Fruit fly (Drosophila melanogaster) whole organism, embryonic: ENCODE data around the gene APP-BP1.

Experiments used
- Adf1 ChIP-seq: fragments of 200-800 bp; sonication (Bioruptor generic); IDR thresholded peaks from 2 replicates; pipeline ENCODE4 v1.3.6; 2022; ENCODE audit warnings: missing biosample characterization, missing genetic modification characterization
- Atf6 ChIP-seq: fragments of 200-800 bp; sonication (Bioruptor generic); IDR thresholded peaks from 2 replicates; pipeline ENCODE4 v1.3.6; 2022; ENCODE audit warnings: missing biosample characterization, missing genetic modification characterization
- CG10267 ChIP-seq: fragments of 200-800 bp; sonication (Bioruptor generic); optimal IDR thresholded peaks from 2 replicates; lab custom pipeline; 2018; ENCODE audit warnings: missing biosample characterization, mild to moderate bottlenecking, missing genetic modification characterization, moderate library complexity
- CG11085 ChIP-seq: fragments of 200-800 bp; sonication (Bioruptor generic); IDR thresholded peaks from 2 replicates; pipeline ENCODE4 v1.3.6; 2022; ENCODE audit warnings: missing biosample characterization, missing genetic modification characterization
- CG12236 ChIP-seq: fragments of 200-800 bp; sonication (Bioruptor generic); optimal IDR thresholded peaks from 2 replicates; lab custom pipeline; 2016; ENCODE audit warnings: missing biosample characterization, missing genetic modification characterization
- CG13296 ChIP-seq: fragments of 200-800 bp; sonication (Bioruptor generic); optimal IDR thresholded peaks from 3 replicates; lab custom pipeline; 2018; ENCODE audit warnings: missing biosample characterization, mild to moderate bottlenecking, missing genetic modification characterization
- CG14014 ChIP-seq: fragments of 200-800 bp; sonication (Bioruptor generic); IDR thresholded peaks from 2 replicates; pipeline ENCODE4 v1.3.6; 2022; ENCODE audit warnings: missing biosample characterization, missing genetic modification characterization
- CG14965 ChIP-seq: fragments of 200-800 bp; sonication (Bioruptor generic); optimal IDR thresholded peaks from 2 replicates; lab custom pipeline; 2016; ENCODE audit warnings: missing biosample characterization, missing genetic modification characterization, borderline replicate concordance
- CG17612 ChIP-seq: fragments of 200-800 bp; sonication (Bioruptor generic); IDR thresholded peaks from 2 replicates; pipeline ENCODE4 v1.3.6; 2022; ENCODE audit warnings: missing biosample characterization, missing genetic modification characterization
- CG17802 ChIP-seq: fragments of 200-800 bp; sonication (Bioruptor generic); optimal IDR thresholded peaks from 2 replicates; lab custom pipeline; 2018; ENCODE audit warnings: missing biosample characterization, mild to moderate bottlenecking, missing genetic modification characterization, moderate library complexity
- CG2120 ChIP-seq: fragments of 200-800 bp; sonication (Bioruptor generic); optimal IDR thresholded peaks from 3 replicates; lab custom pipeline; 2016; ENCODE audit warnings: missing biosample characterization, missing genetic modification characterization
- CG31224 ChIP-seq: fragments of 200-800 bp; sonication (Bioruptor generic); IDR thresholded peaks from 2 replicates; pipeline ENCODE4 v1.3.6; 2022; ENCODE audit warnings: missing biosample characterization, missing genetic modification characterization
- CG3838 ChIP-seq: fragments of 200-800 bp; sonication (Bioruptor generic); optimal IDR thresholded peaks from 3 replicates; lab custom pipeline; 2016; ENCODE audit warnings: missing biosample characterization, missing genetic modification characterization
- CG4282 ChIP-seq: fragments of 200-800 bp; sonication (Bioruptor generic); optimal IDR thresholded peaks from 2 replicates; lab custom pipeline; 2016; ENCODE audit warnings: missing biosample characterization, missing genetic modification characterization
- CG6254 ChIP-seq: fragments of 200-800 bp; sonication (Bioruptor generic); optimal IDR thresholded peaks from 3 replicates; lab custom pipeline; 2017; ENCODE audit warnings: mild to moderate bottlenecking, missing biosample characterization, missing genetic modification reagents, missing genetic modification characterization
- CG6791 ChIP-seq: fragments of 200-800 bp; sonication (Bioruptor generic); IDR thresholded peaks from 3 replicates; pipeline ENCODE4 v1.3.6; 2022; ENCODE audit warnings: missing biosample characterization, missing genetic modification characterization; ENCODE audit not compliant: partially characterized antibody
- CG8359 ChIP-seq: fragments of 200-800 bp; sonication (Bioruptor generic); optimal IDR thresholded peaks from 2 replicates; lab custom pipeline; 2017; ENCODE audit warnings: missing biosample characterization, mild to moderate bottlenecking, missing genetic modification characterization, borderline replicate concordance
- CG8388 ChIP-seq: fragments of 200-800 bp; sonication (Bioruptor generic); optimal IDR thresholded peaks from 2 replicates; lab custom pipeline; 2019; ENCODE audit warnings: missing biosample characterization, mild to moderate bottlenecking, missing genetic modification characterization, moderate library complexity
- CG9215 ChIP-seq: fragments of 200-800 bp; sonication (Bioruptor generic); IDR thresholded peaks from 2 replicates; pipeline ENCODE4 v1.3.6; 2022; ENCODE audit warnings: missing biosample characterization, missing genetic modification characterization
- CG9609 ChIP-seq: fragments of 200-800 bp; sonication (Bioruptor generic); optimal IDR thresholded peaks from 3 replicates; lab custom pipeline; 2016; ENCODE audit warnings: missing biosample characterization, missing genetic modification characterization
- CTCF ChIP-seq: fragments of 200-800 bp; sonication (Bioruptor generic); optimal IDR thresholded peaks from 2 replicates; lab custom pipeline; 2017; ENCODE audit warnings: missing biosample characterization, mild to moderate bottlenecking, missing genetic modification characterization, moderate library complexity
- CkIIα-i1 ChIP-seq: fragments of 200-800 bp; sonication (Bioruptor generic); IDR thresholded peaks from 2 replicates; pipeline ENCODE4 v1.3.6; 2022; ENCODE audit warnings: missing biosample characterization, missing genetic modification characterization
- CoRest ChIP-seq: fragments of 200-800 bp; sonication (Bioruptor generic); optimal IDR thresholded peaks from 3 replicates; lab custom pipeline; 2018; ENCODE audit warnings: missing biosample characterization, mild to moderate bottlenecking, missing genetic modification characterization, moderate library complexity
- ERR ChIP-seq: fragments of 200-800 bp; sonication (Bioruptor generic); optimal IDR thresholded peaks from 2 replicates; lab custom pipeline; 2016; ENCODE audit warnings: missing biosample characterization, missing genetic modification characterization
- H15 ChIP-seq: fragments of 200-800 bp; sonication (Bioruptor generic); IDR thresholded peaks from 3 replicates; pipeline ENCODE4 v1.3.6; 2022; ENCODE audit warnings: missing biosample characterization, missing genetic modification characterization
- HLH4C ChIP-seq: fragments of 200-800 bp; sonication (Bioruptor generic); IDR thresholded peaks from 3 replicates; pipeline ENCODE4 v1.3.6; 2022; ENCODE audit warnings: missing biosample characterization, missing genetic modification characterization; ENCODE audit not compliant: partially characterized antibody
- Hr39 ChIP-seq: fragments of >200 bp; optimal IDR thresholded peaks from 2 replicates; lab custom pipeline; 2017
- Myb ChIP-seq: fragments of 200-800 bp; sonication (Bioruptor generic); optimal IDR thresholded peaks from 2 replicates; lab custom pipeline; 2016; ENCODE audit warnings: missing biosample characterization, missing genetic modification characterization
- Nf-YC ChIP-seq: fragments of 200-800 bp; optimal IDR thresholded peaks from 3 replicates; lab custom pipeline; 2019; ENCODE audit warnings: missing biosample characterization, mild to moderate bottlenecking, missing genetic modification characterization, moderate library complexity
- NfI ChIP-seq: fragments of 200-800 bp; sonication (Bioruptor generic); optimal IDR thresholded peaks from 3 replicates; lab custom pipeline; 2018; ENCODE audit warnings: missing biosample characterization, mild to moderate bottlenecking, missing genetic modification characterization, moderate library complexity
- Ravus ChIP-seq: fragments of 200-800 bp; sonication (Bioruptor generic); IDR thresholded peaks from 2 replicates; pipeline ENCODE4 v1.3.6; 2022; ENCODE audit warnings: missing biosample characterization, missing genetic modification characterization
- Scr ChIP-seq: fragments of 200-800 bp; sonication (Bioruptor generic); IDR thresholded peaks from 2 replicates; pipeline ENCODE4 v1.3.6; 2022; ENCODE audit warnings: missing biosample characterization, missing genetic modification characterization; ENCODE audit not compliant: partially characterized antibody
- Sin3A ChIP-seq: fragments of >200 bp; optimal IDR thresholded peaks from 2 replicates; lab custom pipeline; 2018
- Usf ChIP-seq: fragments of 200-800 bp; sonication (Bioruptor generic); optimal IDR thresholded peaks from 2 replicates; lab custom pipeline; 2017; ENCODE audit warnings: missing genotype, missing biosample characterization, missing genetic modification characterization
- az2 ChIP-seq: fragments of 200-800 bp; sonication (Bioruptor generic); optimal IDR thresholded peaks from 3 replicates; lab custom pipeline; 2016; ENCODE audit warnings: missing biosample characterization, missing genetic modification characterization
- bcd ChIP-seq: fragments of 200-800 bp; sonication (Bioruptor generic); optimal IDR thresholded peaks from 2 replicates; lab custom pipeline; 2017; ENCODE audit warnings: missing biosample characterization, mild to moderate bottlenecking, missing genetic modification characterization
- dan ChIP-seq: fragments of 200-800 bp; sonication (Bioruptor generic); IDR thresholded peaks from 2 replicates; pipeline ENCODE4 v1.3.6; 2022; ENCODE audit warnings: missing biosample characterization, missing genetic modification characterization
- ewg ChIP-seq: fragments of 200-800 bp; sonication (Bioruptor generic); optimal IDR thresholded peaks from 3 replicates; lab custom pipeline; 2017; ENCODE audit warnings: mild to moderate bottlenecking, missing biosample characterization, missing genetic modification reagents, missing genetic modification characterization
- eyg ChIP-seq: fragments of 200-800 bp; sonication (Bioruptor generic); optimal IDR thresholded peaks from 3 replicates; lab custom pipeline; 2016; ENCODE audit warnings: missing biosample characterization, missing genetic modification characterization
- gfzf ChIP-seq: fragments of 200-800 bp; sonication (Bioruptor generic); optimal IDR thresholded peaks from 2 replicates; lab custom pipeline; 2016; ENCODE audit warnings: missing biosample characterization, mild to moderate bottlenecking, missing genetic modification characterization, moderate library complexity
- jumu ChIP-seq: fragments of 200-800 bp; sonication (Bioruptor generic); optimal IDR thresholded peaks from 3 replicates; lab custom pipeline; 2016; ENCODE audit warnings: missing biosample characterization, missing genetic modification characterization
- nerfin-1 ChIP-seq: fragments of 200-800 bp; sonication (Bioruptor generic); optimal IDR thresholded peaks from 3 replicates; lab custom pipeline; 2019; ENCODE audit warnings: missing biosample characterization, mild to moderate bottlenecking, missing genetic modification characterization, moderate library complexity
- p53 ChIP-seq: fragments of 200-800 bp; sonication (Bioruptor generic); optimal IDR thresholded peaks from 2 replicates; lab custom pipeline; 2016; ENCODE audit warnings: missing biosample characterization, missing genetic modification characterization
- sc ChIP-seq, 3 experiments: fragments of >200 bp in 2 of 3; fragments of 200-800 bp in 1 of 3; sonication (Bioruptor generic) in 1 of 3; optimal IDR thresholded peaks; 2 replicates in 2 of 3; 3 replicates in 1 of 3; lab custom pipeline; 2017; ENCODE audit warnings: mild to moderate bottlenecking in 1 of 3, missing biosample characterization in 1 of 3, missing genetic modification characterization in 1 of 3, missing genetic modification reagents in 1 of 3
- scrt ChIP-seq: fragments of 200-800 bp; sonication (Bioruptor generic); optimal IDR thresholded peaks from 2 replicates; lab custom pipeline; 2018; ENCODE audit warnings: missing biosample characterization, mild to moderate bottlenecking, missing genetic modification characterization, moderate library complexity
- sr ChIP-seq: fragments of 200-800 bp; sonication (Bioruptor generic); IDR thresholded peaks from 3 replicates; pipeline ENCODE4 v1.3.6; 2022; ENCODE audit warnings: missing biosample characterization, missing genetic modification characterization
- stwl ChIP-seq: fragments of 200-800 bp; sonication (Bioruptor generic); optimal IDR thresholded peaks from 3 replicates; lab custom pipeline; 2018; ENCODE audit warnings: missing biosample characterization, mild to moderate bottlenecking, missing genetic modification characterization, moderate library complexity
- tll ChIP-seq, 2 experiments: fragments of 200-800 bp in 1 of 2; fragments of >200 bp in 1 of 2; sonication (Bioruptor generic) in 1 of 2; optimal IDR thresholded peaks; 2 replicates each; lab custom pipeline; 2017 to 2019; ENCODE audit warnings: missing biosample characterization in 2 of 2, missing genetic modification characterization in 2 of 2, mild to moderate bottlenecking in 1 of 2, moderate library complexity in 1 of 2
- trem ChIP-seq: fragments of 200-800 bp; optimal IDR thresholded peaks from 3 replicates; lab custom pipeline; 2019; ENCODE audit warnings: missing biosample characterization, mild to moderate bottlenecking, missing genetic modification characterization, moderate library complexity
- twi ChIP-seq: fragments of 200-800 bp; optimal IDR thresholded peaks from 2 replicates; lab custom pipeline; 2019; ENCODE audit warnings: missing biosample characterization, mild to moderate bottlenecking, missing genetic modification characterization, moderate library complexity
- unc-4 ChIP-seq: fragments of 200-800 bp; sonication (Bioruptor generic); IDR thresholded peaks from 2 replicates; pipeline ENCODE4 v1.3.6; 2022; ENCODE audit warnings: missing biosample characterization, missing genetic modification characterization; ENCODE audit not compliant: partially characterized antibody

Gene APP-BP1

dm6 chr3L:11120419-11120958 is 22.3 kb downstream of the APP-BP1 start, which contains the start of the genes FoxK and mRpL2 (continued):
- TF ChIP-seq sr (GFP tag; lab: Robert Waterston, UW) (no peak), ewg (peak; percentile 89), Atf6 (GFP tag; lab: Robert Waterston, UW) (no peak), p53 (no peak), CG11085 (GFP tag; lab: Robert Waterston, UW) (no peak), CG12236 (GFP tag; lab: Kevin White, UChicago) (no peak), CkIIα-i1 (GFP tag; lab: Robert Waterston, UW) (no peak), CG6791 (GFP tag; lab: Robert Waterston, UW) (peak; percentile 54; the same call in 2 of the 3 replicates), CG2120 (GFP tag; lab: Kevin White, UChicago) (peak; percentile 40), eyg (GFP tag; lab: Kevin White, UChicago) (no peak), Adf1 (no peak), Usf (GFP tag; lab: Kevin White, UChicago) (no peak), CG17802 (tag; lab: Kevin White, UChicago) (no peak), Ravus (no peak), Hr39 (no peak), Myb (peak; percentile 78), gfzf (GFP tag; lab: Kevin White, UChicago) (peak; percentile 48), ERR (GFP tag; lab: Kevin White, UChicago) (peak; percentile 4), CG4282 (GFP tag; lab: Kevin White, UChicago) (peak; percentile 39), CG9609 (GFP tag; lab: Kevin White, UChicago) (no peak), CG8388 (GFP tag; lab: Kevin White, UChicago) (no peak), trem (peak; percentile 63), CG9215 (GFP tag; lab: Robert Waterston, UW) (no peak), Scr (GFP tag; lab: Robert Waterston, UW) (peak; percentile 35; the same call in 1 of the 2 replicates), NfI (GFP tag; lab: Kevin White, UChicago) (no peak), CG8359 (GFP tag; lab: Kevin White, UChicago) (peak; percentile 80), CG10267 (tag; lab: Kevin White, UChicago) (peak; percentile 39), sc (optimal IDR thresholded peaks at IDR 0.05; lab: Kevin White, UChicago) (no peak), sc (GFP tag; optimal IDR thresholded peaks at IDR 0.05; lab: Kevin White, UChicago) (no peak), Sin3A (lab: Kevin White, UChicago) (peak; percentile 72), dan (no peak), CoRest (tag; lab: Kevin White, UChicago) (no peak), tll (GFP tag; optimal IDR thresholded peaks at IDR 0.05; lab: Kevin White, UChicago) (no peak), nerfin-1 (tag; lab: Kevin White, UChicago) (no peak), scrt (no peak), CG14965 (no peak), H15 (GFP tag; lab: Robert Waterston, UW) (0 out of 3 replicates have a peak, but pooled peaks have one; percentile 34), CG3838 (GFP tag; lab: Kevin White, UChicago) (no peak), az2 (GFP tag; lab: Kevin White, UChicago) (no peak), twi (tag; lab: Kevin White, UChicago) (no peak), HLH4C (no peak), Nf-YC (tag; lab: Kevin White, UChicago) (no peak), bcd (no peak), CG14014 (0 out of 2 replicates have a peak, but pooled peaks have one; percentile 6), CG13296 (GFP tag; lab: Kevin White, UChicago) (no peak), CG31224 (no peak), CTCF (GFP tag; lab: Kevin White, UChicago) (peak; percentile 44), CG6254 (GFP tag; lab: Kevin White, UChicago) (no peak), stwl (peak; percentile 83), CG17612 (no peak), unc-4 (GFP tag; lab: Robert Waterston, UW) (0 out of 2 replicates have a peak, but pooled peaks have one; percentile 38), jumu (no peak)
